Worm (Caenorhabditis elegans) whole organism, L4/young adult: Measurements from ENCODE around the gene bbs-8.

Experiments used
- dao-5 ChIP-seq: sonication (generic microtip); optimal IDR thresholded peaks from 2 replicates; lab custom pipeline; 2016; ENCODE audit warnings: missing genotype, missing genetic modification characterization, moderate library complexity, missing compliant biosample characterization
- him-1 ChIP-seq: sonication (generic microtip); optimal IDR thresholded peaks from 2 replicates; lab custom pipeline; 2016; ENCODE audit warnings: missing genotype, missing genetic modification reagents, missing genetic modification characterization, missing compliant biosample characterization

ce11 chrV:6796894-6797293, 32.0 kb upstream of the bbs-8 start:
- TF ChIP-seq dao-5 (tag; lab: Kevin White, UChicago) (no peak), him-1 (tag; lab: Kevin White, UChicago) (no peak)
